Fruit fly (Drosophila melanogaster) whole organism, embryonic: ENCODE results near the gene CG3679.

Experiments
- Ada2b ChIP-seq: fragments of 200-800 bp; sonication (Bioruptor generic); IDR thresholded peaks from 2 replicates; pipeline ENCODE4 v1.3.6; 2022; ENCODE audit warnings: missing biosample characterization, missing genetic modification characterization
- Adf1 ChIP-seq: fragments of 200-800 bp; sonication (Bioruptor generic); IDR thresholded peaks from 2 replicates; pipeline ENCODE4 v1.3.6; 2022; ENCODE audit warnings: missing biosample characterization, missing genetic modification characterization
- B-H2 ChIP-seq: fragments of 200-800 bp; sonication (Bioruptor generic); optimal IDR thresholded peaks from 2 replicates; lab custom pipeline; 2018; ENCODE audit warnings: missing biosample characterization, mild to moderate bottlenecking, missing genetic modification characterization
- CG1024 ChIP-seq: fragments of 200-800 bp; sonication (Bioruptor generic); IDR thresholded peaks from 2 replicates; pipeline ENCODE4 v1.3.6; 2022; ENCODE audit warnings: missing biosample characterization, missing genetic modification characterization
- CG10654 ChIP-seq: fragments of 200-800 bp; sonication (Bioruptor generic); optimal IDR thresholded peaks from 2 replicates; lab custom pipeline; 2016; ENCODE audit warnings: missing biosample characterization, missing genetic modification characterization
- CG14014 ChIP-seq: fragments of 200-800 bp; sonication (Bioruptor generic); IDR thresholded peaks from 2 replicates; pipeline ENCODE4 v1.3.6; 2022; ENCODE audit warnings: missing biosample characterization, missing genetic modification characterization
- CG1529 ChIP-seq: fragments of 200-800 bp; sonication (Bioruptor generic); optimal IDR thresholded peaks from 3 replicates; lab custom pipeline; 2018; ENCODE audit warnings: missing biosample characterization, missing genetic modification characterization
- CG18599 ChIP-seq: fragments of 200-800 bp; sonication (Bioruptor generic); optimal IDR thresholded peaks from 3 replicates; lab custom pipeline; 2017; ENCODE audit warnings: missing biosample characterization, missing genetic modification characterization, mild to moderate bottlenecking, moderate library complexity, missing genetic modification reagents
- CG2116 ChIP-seq: fragments of 200-800 bp; sonication (Bioruptor generic); optimal IDR thresholded peaks from 3 replicates; lab custom pipeline; 2018; ENCODE audit warnings: missing biosample characterization, mild to moderate bottlenecking, missing genetic modification characterization
- CG30020 ChIP-seq: fragments of 200-800 bp; optimal IDR thresholded peaks from 2 replicates; lab custom pipeline; 2019; ENCODE audit warnings: missing biosample characterization, mild to moderate bottlenecking, missing genetic modification characterization, moderate library complexity
- CG30403 ChIP-seq: fragments of 200-800 bp; sonication (Bioruptor generic); optimal IDR thresholded peaks from 3 replicates; lab custom pipeline; 2016; ENCODE audit warnings: missing biosample characterization, missing genetic modification characterization
- CG3065 ChIP-seq: fragments of 200-800 bp; sonication (Bioruptor generic); optimal IDR thresholded peaks from 2 replicates; lab custom pipeline; 2016; ENCODE audit warnings: missing biosample characterization, missing genetic modification characterization
- CG4404 ChIP-seq: fragments of 200-800 bp; sonication (Bioruptor generic); IDR thresholded peaks from 2 replicates; pipeline ENCODE4 v1.3.6; 2022; ENCODE audit warnings: missing biosample characterization, missing genetic modification characterization
- CG6689 ChIP-seq: fragments of 200-800 bp; sonication (Bioruptor generic); IDR thresholded peaks from 2 replicates; pipeline ENCODE4 v1.3.6; 2022; ENCODE audit warnings: missing biosample characterization, missing genetic modification characterization
- CG6854 ChIP-seq: fragments of 200-800 bp; sonication (Bioruptor generic); optimal IDR thresholded peaks from 3 replicates; lab custom pipeline; 2017; ENCODE audit warnings: missing biosample characterization, mild to moderate bottlenecking, missing genetic modification characterization
- CG8089 ChIP-seq: fragments of 200-800 bp; sonication (Bioruptor generic); optimal IDR thresholded peaks from 3 replicates; lab custom pipeline; 2016; ENCODE audit warnings: missing biosample characterization, missing genetic modification characterization
- CG9437 ChIP-seq: fragments of 200-800 bp; sonication (Bioruptor generic); optimal IDR thresholded peaks from 2 replicates; lab custom pipeline; 2018; ENCODE audit warnings: missing biosample characterization, mild to moderate bottlenecking, missing genetic modification characterization
- E2f1 ChIP-seq: fragments of 200-800 bp; sonication (Bioruptor generic); IDR thresholded peaks from 2 replicates; pipeline ENCODE4 v1.3.6; 2022; ENCODE audit warnings: missing biosample characterization, missing genetic modification characterization
- HHEX ChIP-seq: fragments of 200-800 bp; sonication (Bioruptor generic); optimal IDR thresholded peaks from 3 replicates; lab custom pipeline; 2017; ENCODE audit warnings: missing biosample characterization, mild to moderate bottlenecking, missing genetic modification characterization, missing genetic modification reagents
- Hmr ChIP-seq: fragments of 200-800 bp; sonication (Bioruptor generic); optimal IDR thresholded peaks from 3 replicates; lab custom pipeline; 2017; ENCODE audit warnings: mild to moderate bottlenecking, missing biosample characterization, missing genetic modification reagents, missing genetic modification characterization
- Lim3 ChIP-seq: fragments of 200-800 bp; sonication (Bioruptor generic); IDR thresholded peaks from 2 replicates; pipeline ENCODE4 v1.3.6; 2022; ENCODE audit warnings: missing biosample characterization, missing genetic modification characterization
- MBD-R2 ChIP-seq: fragments of 200-800 bp; sonication (Bioruptor generic); IDR thresholded peaks from 2 replicates; pipeline ENCODE4 v1.3.6; 2022; ENCODE audit warnings: missing biosample characterization, missing genetic modification characterization
- Myb ChIP-seq: fragments of 200-800 bp; sonication (Bioruptor generic); optimal IDR thresholded peaks from 2 replicates; lab custom pipeline; 2016; ENCODE audit warnings: missing biosample characterization, missing genetic modification characterization
- NC2α ChIP-seq: fragments of 200-800 bp; sonication (Bioruptor generic); optimal IDR thresholded peaks from 2 replicates; lab custom pipeline; 2016; ENCODE audit warnings: missing biosample characterization, missing genetic modification characterization
- Rfx ChIP-seq: fragments of 200-800 bp; sonication (Bioruptor generic); IDR thresholded peaks from 2 replicates; pipeline ENCODE4 v1.3.6; 2022; ENCODE audit warnings: missing biosample characterization, missing genetic modification characterization
- Spps ChIP-seq: fragments of 200-800 bp; sonication (Bioruptor generic); optimal IDR thresholded peaks from 2 replicates; lab custom pipeline; 2018; ENCODE audit warnings: missing biosample characterization, mild to moderate bottlenecking, missing genetic modification characterization
- Sry-δ ChIP-seq: fragments of 200-800 bp; sonication (Bioruptor generic); optimal IDR thresholded peaks from 2 replicates; lab custom pipeline; 2016; ENCODE audit warnings: missing biosample characterization, missing genetic modification characterization
- al ChIP-seq: fragments of 200-800 bp; sonication (Bioruptor generic); IDR thresholded peaks from 2 replicates; pipeline ENCODE4 v1.3.6; 2022; ENCODE audit warnings: missing biosample characterization, missing genetic modification characterization
- ato ChIP-seq: fragments of 200-800 bp; sonication (Bioruptor generic); IDR thresholded peaks from 2 replicates; pipeline ENCODE4 v1.3.6; 2022; ENCODE audit warnings: missing biosample characterization, missing genetic modification characterization; ENCODE audit not compliant: partially characterized antibody
- bigmax ChIP-seq: fragments of 200-800 bp; sonication (Bioruptor generic); optimal IDR thresholded peaks from 2 replicates; lab custom pipeline; 2018; ENCODE audit warnings: missing biosample characterization, mild to moderate bottlenecking, missing genetic modification characterization
- cato ChIP-seq: fragments of 200-800 bp; sonication (Bioruptor generic); optimal IDR thresholded peaks from 2 replicates; lab custom pipeline; 2016; ENCODE audit warnings: missing biosample characterization, missing genetic modification characterization, borderline replicate concordance
- crc ChIP-seq: fragments of 200-800 bp; sonication (Bioruptor generic); optimal IDR thresholded peaks from 2 replicates; lab custom pipeline; 2016; ENCODE audit warnings: missing biosample characterization, missing genetic modification characterization
- crp ChIP-seq, 2 experiments: fragments of 200-800 bp; sonication (Bioruptor generic); optimal IDR thresholded peaks; 2 replicates in 1 of 2; 3 replicates in 1 of 2; lab custom pipeline; 2017; ENCODE audit warnings: missing biosample characterization in 2 of 2, missing genetic modification characterization in 2 of 2, mild to moderate bottlenecking in 1 of 2, moderate library complexity in 1 of 2
- dm ChIP-seq: fragments of 200-800 bp; sonication (Bioruptor generic); optimal IDR thresholded peaks from 3 replicates; lab custom pipeline; 2016; ENCODE audit warnings: missing biosample characterization, missing genetic modification characterization
- hb ChIP-seq: fragments of 200-800 bp; sonication (Bioruptor generic); IDR thresholded peaks from 3 replicates; pipeline ENCODE4 v1.3.6; 2022; ENCODE audit warnings: missing biosample characterization, missing genetic modification characterization; ENCODE audit not compliant: partially characterized antibody
- kah ChIP-seq: fragments of 200-800 bp; sonication (Bioruptor generic); optimal IDR thresholded peaks from 2 replicates; lab custom pipeline; 2018; ENCODE audit warnings: missing biosample characterization, mild to moderate bottlenecking, missing genetic modification characterization
- lab ChIP-seq: fragments of 200-800 bp; sonication (Bioruptor generic); optimal IDR thresholded peaks from 3 replicates; lab custom pipeline; 2017; ENCODE audit warnings: missing biosample characterization, missing genetic modification characterization, mild to moderate bottlenecking, moderate library complexity, missing genetic modification reagents
- nerfin-2 ChIP-seq: fragments of 200-800 bp; sonication (Bioruptor generic); IDR thresholded peaks from 2 replicates; pipeline ENCODE4 v1.3.6; 2022; ENCODE audit warnings: missing biosample characterization, missing genetic modification characterization; ENCODE audit not compliant: partially characterized antibody
- org-1 ChIP-seq: fragments of 200-800 bp; sonication (Bioruptor generic); optimal IDR thresholded peaks from 2 replicates; lab custom pipeline; 2017; ENCODE audit warnings: missing biosample characterization, missing genetic modification characterization
- pan ChIP-seq, 4 experiments: fragments of >200 bp in 3 of 4; fragments of 200-800 bp in 1 of 4; sonication (Bioruptor generic) in 1 of 4; optimal IDR thresholded peaks in 3 of 4; IDR thresholded peaks in 1 of 4; 2 replicates each; pipeline versions ENCODE4 v1.3.6 to Lab custom; 2017 to 2022; ENCODE audit warnings: missing biosample characterization in 2 of 4, missing genetic modification characterization in 2 of 4, mixed read lengths in 1 of 4
- peb ChIP-seq: fragments of 200-800 bp; sonication (Bioruptor generic); IDR thresholded peaks from 2 replicates; pipeline ENCODE4 v1.3.6; 2022; ENCODE audit warnings: missing biosample characterization, missing genetic modification characterization
- pfk ChIP-seq: fragments of 200-800 bp; sonication (Bioruptor generic); optimal IDR thresholded peaks from 2 replicates; lab custom pipeline; 2018; ENCODE audit warnings: missing biosample characterization, mild to moderate bottlenecking, missing genetic modification characterization, moderate library complexity
- ranshi ChIP-seq: fragments of 200-800 bp; sonication (Bioruptor generic); IDR thresholded peaks from 2 replicates; pipeline ENCODE4 v1.3.6; 2022; ENCODE audit warnings: missing biosample characterization, missing genetic modification characterization
- rib ChIP-seq: fragments of 200-800 bp; sonication (Bioruptor generic); IDR thresholded peaks from 2 replicates; pipeline ENCODE4 v1.3.6; 2022; ENCODE audit warnings: missing biosample characterization, missing genetic modification characterization
- sens ChIP-seq: fragments of 200-800 bp; sonication (Bioruptor generic); peaks from one replicate; lab custom pipeline; 2016; ENCODE audit warnings: missing biosample characterization, missing genetic modification characterization
- slou ChIP-seq: fragments of 200-800 bp; sonication (Bioruptor generic); optimal IDR thresholded peaks from 3 replicates; lab custom pipeline; 2016; ENCODE audit warnings: missing biosample characterization, missing genetic modification characterization
- stc ChIP-seq: fragments of 200-800 bp; sonication (Bioruptor generic); IDR thresholded peaks from 2 replicates; pipeline ENCODE4 v1.3.6; 2022; ENCODE audit warnings: missing biosample characterization, missing genetic modification characterization
- wor ChIP-seq: fragments of 200-800 bp; sonication (Bioruptor generic); IDR thresholded peaks from 2 replicates; pipeline ENCODE4 v1.3.6; 2022; ENCODE audit warnings: missing biosample characterization, missing genetic modification characterization

CG3679 gene

DNA sequence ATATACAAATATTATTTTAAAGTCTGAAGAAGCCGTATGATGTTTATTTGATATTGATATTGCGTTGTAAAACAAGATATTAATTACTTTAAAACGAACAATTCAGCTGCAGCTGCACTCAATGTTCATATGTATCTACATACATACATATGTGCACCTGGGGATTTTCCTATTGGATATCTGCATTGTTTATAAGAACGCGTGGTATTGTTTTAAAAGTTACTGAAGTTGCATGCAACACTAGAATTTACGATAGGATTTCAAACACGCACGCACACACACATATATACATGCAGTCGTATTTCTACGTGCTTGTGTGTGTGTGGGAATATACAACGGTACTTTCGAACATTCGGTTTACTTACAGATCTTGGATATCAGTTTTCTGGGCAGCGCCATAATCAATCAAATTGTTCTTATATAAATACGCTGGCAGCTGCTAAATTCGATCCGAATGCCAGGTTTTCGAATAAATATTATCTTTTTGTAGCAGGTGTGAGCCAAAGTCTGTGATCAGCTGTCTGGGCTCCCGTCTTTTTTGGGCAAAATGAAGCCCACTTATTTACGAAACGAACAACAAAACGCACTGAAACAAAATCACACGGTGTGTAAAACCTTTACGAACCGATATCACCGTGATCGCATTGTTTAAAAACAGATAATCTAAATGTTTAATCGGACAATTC lies 28.4 kb upstream of the CG3679 start (continued):
- TF ChIP-seq CG4404 (GFP tag; lab: Robert Waterston, UW) (no peak), crp (GFP tag; optimal IDR thresholded peaks at IDR 0.05; lab: Kevin White, UChicago) (peak in 1 of 2 experiments; percentile 64), stc (GFP tag; lab: Robert Waterston, UW) (no peak), sens (GFP tag; lab: Kevin White, UChicago) (peak; percentile 83), E2f1 (no peak), CG1529 (GFP tag; lab: Kevin White, UChicago) (no peak), CG14014 (no peak), org-1 (no peak), bigmax (GFP tag; lab: Kevin White, UChicago) (no peak), wor (GFP tag; lab: Robert Waterston, UW) (no peak), rib (GFP tag; lab: Robert Waterston, UW) (no peak)
- TF ChIP-seq, all 482 proteins: peak for 13

DNA sequence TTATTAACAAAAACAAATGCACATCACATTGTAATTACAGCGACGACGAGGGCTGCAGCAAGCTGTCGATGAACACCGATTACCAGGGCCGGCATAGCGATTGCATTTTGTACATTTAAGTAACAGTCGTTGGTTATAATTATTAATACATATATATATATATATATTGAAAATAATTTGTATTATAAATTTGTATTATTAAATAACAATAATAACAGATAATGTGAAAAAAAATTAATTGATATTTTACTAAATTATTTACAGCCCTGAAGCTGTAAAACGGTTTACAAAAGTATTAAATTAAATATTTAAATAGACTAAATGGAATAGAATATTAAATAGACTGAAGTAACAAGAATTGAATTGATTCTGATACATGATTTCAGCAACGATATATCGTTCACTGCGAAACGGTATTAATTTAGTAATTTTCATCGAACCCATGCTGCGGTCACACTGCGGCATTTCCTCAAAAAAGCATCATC lies 27.8 kb upstream of the CG3679 start, which contains the start of the genes kat80 and Prosalpha4:
TSS of gene kat80 (minus strand) at position 327 of the 485 bp plus-strand sequence.
TSS of gene Prosalpha4 (plus strand) at position 417 of the 485 bp plus-strand sequence.
- TF ChIP-seq peb (no peak), B-H2 (GFP tag; lab: Kevin White, UChicago) (peak; percentile 59), Rfx (GFP tag; lab: Robert Waterston, UW) (0 out of 2 replicates have a peak, but pooled peaks have one; percentile 23), CG18599 (peak; percentile 56), NC2α (no peak), crc (no peak), HHEX (GFP tag; lab: Kevin White, UChicago) (peak; percentile 42), CG6854 (GFP tag; lab: Kevin White, UChicago) (no peak), Sry-δ (GFP tag; lab: Kevin White, UChicago) (peak; percentile 25), Spps (tag; lab: Kevin White, UChicago) (no peak), CG10654 (peak; percentile 1), CG6689 (no peak; the same call in 1 of the 2 replicates), CG30020 (tag; lab: Kevin White, UChicago) (peak; percentile 78), kah (GFP tag; lab: Kevin White, UChicago) (no peak), Ada2b (no peak), lab (peak; percentile 51), Lim3 (GFP tag; lab: Robert Waterston, UW) (no peak), CG2116 (GFP tag; lab: Kevin White, UChicago) (no peak), CG30403 (GFP tag; lab: Kevin White, UChicago) (peak; percentile 10), slou (GFP tag; lab: Kevin White, UChicago) (no peak), Hmr (GFP tag; lab: Kevin White, UChicago) (peak; percentile 15), CG1024 (GFP tag; lab: Robert Waterston, UW) (no peak), CG9437 (GFP tag; lab: Kevin White, UChicago) (peak; percentile 19), Adf1 (GFP tag; lab: Robert Waterston, UW) (no peak), hb (0 out of 3 replicates have a peak, but pooled peaks have one; percentile 31), CG8089 (GFP tag; lab: Kevin White, UChicago) (no peak), ranshi (GFP tag; lab: Robert Waterston, UW) (peak; percentile 27; the same call in 1 of the 2 replicates), al (GFP tag; lab: Robert Waterston, UW) (no peak; the same call in 1 of the 2 replicates), dm (no peak), cato (GFP tag; lab: Kevin White, UChicago) (no peak), CG3065 (GFP tag; lab: Kevin White, UChicago) (no peak), pfk (no peak), MBD-R2 (GFP tag; lab: Robert Waterston, UW) (peak; percentile 46; the same call in 1 of the 2 replicates), Myb (GFP tag; lab: Kevin White, UChicago) (no peak), nerfin-2 (no peak), pan (optimal IDR thresholded peaks at IDR 0.05; lab: Kevin White, UChicago) (no peak), pan (GFP tag; optimal IDR thresholded peaks at IDR 0.05 in 1 of 2, IDR thresholded peaks at IDR 0.05 in 1 of 2) (no peak), ato (GFP tag; lab: Robert Waterston, UW) (no peak)
